Worm (Caenorhabditis elegans) whole organism, L2 larva: ENCODE measurements around the gene fbxb-38.

ENCODE experiments used
- aly-2 ChIP-seq: fragments of 150-350 bp; optimal IDR thresholded peaks from 2 replicates; lab custom pipeline; 2014; ENCODE audit warnings: missing biosample characterization, missing genetic modification characterization
- ama-1 ChIP-seq: fragments of 150-350 bp; optimal IDR thresholded peaks from 2 replicates; lab custom pipeline; 2018; ENCODE audit warnings: inconsistent platforms
- nhr-11 ChIP-seq: fragments of 150-350 bp; optimal IDR thresholded peaks from 2 replicates; lab custom pipeline; 2014; ENCODE audit warnings: missing biosample characterization, missing genetic modification characterization
- nhr-25 ChIP-seq: fragments of 150-350 bp; sonication (generic microtip); optimal IDR thresholded peaks from 3 replicates; lab custom pipeline; 2014; ENCODE audit warnings: missing biosample characterization, missing genetic modification characterization
- nhr-77 ChIP-seq: fragments of 150-350 bp; optimal IDR thresholded peaks from 2 replicates; lab custom pipeline; 2014; ENCODE audit warnings: missing biosample characterization, missing genetic modification characterization
- skn-1 ChIP-seq: sonication (generic microtip); optimal IDR thresholded peaks from 2 replicates; lab custom pipeline; 2017; ENCODE audit warnings: missing biosample characterization, missing genetic modification characterization
- snpc-4 ChIP-seq: fragments of 150-350 bp; optimal IDR thresholded peaks from 2 replicates; lab custom pipeline; 2014; ENCODE audit warnings: missing biosample characterization, missing genetic modification characterization

- TF ChIP-seq skn-1 = no peak
- TF ChIP-seq ama-1 (lab: Kevin White, UChicago) = no peak
- TF ChIP-seq nhr-25 (tag; lab: Kevin White, UChicago) = no peak
- TF ChIP-seq snpc-4 (tag; lab: Kevin White, UChicago) = no peak
- no peak for TF ChIP-seq aly-2
- TF ChIP-seq nhr-77 (tag; lab: Kevin White, UChicago) = no peak
- no peak for TF ChIP-seq nhr-11 (tag; lab: Kevin White, UChicago)
Measured at ce11 chrII:2122091-2122490, 46.5 kb downstream of the fbxb-38 start, which contains the start of gene math-37.
